Worm (Caenorhabditis elegans) whole organism, L1 larva: Measurements from ENCODE around the gene cpt-4.

Experiments
- C04F5.9 ChIP-seq: sonication (generic microtip); optimal IDR thresholded peaks from 2 replicates; lab custom pipeline; 2016; ENCODE audit warnings: missing genetic modification characterization, missing compliant biosample characterization
- C16A3.4 ChIP-seq: fragments of 150-350 bp; optimal IDR thresholded peaks from 2 replicates; lab custom pipeline; 2014; ENCODE audit warnings: missing biosample characterization, missing genetic modification characterization
- F16B12.6 ChIP-seq: fragments of 150-350 bp; optimal IDR thresholded peaks from 2 replicates; lab custom pipeline; 2014; ENCODE audit warnings: missing biosample characterization, missing genetic modification characterization
- Y116A8C.19 ChIP-seq: sonication (generic microtip); optimal IDR thresholded peaks from 2 replicates; lab custom pipeline; 2016; ENCODE audit warnings: missing compliant biosample characterization, missing genetic modification characterization, borderline replicate concordance
- ama-1 ChIP-seq: fragments of 150-350 bp; optimal IDR thresholded peaks from 2 replicates; lab custom pipeline; 2014
- ceh-8 ChIP-seq: fragments of 200-800 bp; sonication (Bioruptor generic); optimal IDR thresholded peaks from 2 replicates; lab custom pipeline; 2018; ENCODE audit warnings: mild to moderate bottlenecking, missing genetic modification characterization, moderate library complexity, missing compliant biosample characterization
- ceh-88 ChIP-seq: fragments of 200-800 bp; sonication (Bioruptor generic); IDR thresholded peaks from 2 replicates; pipeline ENCODE4 v1.3.6; 2022; ENCODE audit warnings: missing genetic modification characterization, missing compliant biosample characterization
- dpl-1 ChIP-seq, 3 experiments: fragments of 150-350 bp in 2 of 3; sonication (generic microtip) in 1 of 3; optimal IDR thresholded peaks; 2 replicates each; lab custom pipeline; 2014 to 2017; ENCODE audit warnings: missing biosample characterization in 3 of 3, missing genetic modification characterization in 3 of 3, missing genetic modification reagents in 3 of 3
- efl-1 ChIP-seq, 4 experiments: fragments of 150-350 bp; optimal IDR thresholded peaks in 3 of 4; peaks in 1 of 4; 1 replicate in 1 of 4; 2 replicates in 3 of 4; lab custom pipeline; 2014; ENCODE audit warnings: missing biosample characterization in 2 of 4, missing genetic modification characterization in 2 of 4, missing genetic modification reagents in 2 of 4
- efl-3 ChIP-seq: fragments of 200-800 bp; sonication (Bioruptor generic); optimal IDR thresholded peaks from 2 replicates; lab custom pipeline; 2018; ENCODE audit warnings: mild to moderate bottlenecking, missing genetic modification characterization, missing compliant biosample characterization
- elt-2 ChIP-seq: sonication (generic microtip); optimal IDR thresholded peaks from 2 replicates; lab custom pipeline; 2016; ENCODE audit warnings: missing genetic modification characterization, mild to moderate bottlenecking, inconsistent platforms, missing compliant biosample characterization, missing genetic modification reagents
- fkh-10 ChIP-seq: sonication (generic microtip); optimal IDR thresholded peaks from 2 replicates; lab custom pipeline; 2017; ENCODE audit warnings: missing biosample characterization, missing genetic modification reagents, missing genetic modification characterization
- fkh-4 ChIP-seq: sonication (generic microtip); optimal IDR thresholded peaks from 2 replicates; lab custom pipeline; 2016; ENCODE audit warnings: missing compliant biosample characterization, missing genetic modification characterization, borderline replicate concordance
- grh-1 ChIP-seq: fragments of 200-800 bp; sonication (Bioruptor generic); IDR thresholded peaks from 2 replicates; pipeline ENCODE4 v1.3.6; 2022; ENCODE audit warnings: missing genetic modification reagents, missing genetic modification characterization, missing compliant biosample characterization
- hlh-17 ChIP-seq: fragments of 200-800 bp; sonication (Bioruptor generic); optimal IDR thresholded peaks from 2 replicates; lab custom pipeline; 2018; ENCODE audit warnings: missing genetic modification characterization, mild to moderate bottlenecking, missing compliant biosample characterization, moderate library complexity, borderline replicate concordance
- hlh-4 ChIP-seq: sonication (generic microtip); optimal IDR thresholded peaks from 2 replicates; lab custom pipeline; 2016; ENCODE audit warnings: mild to moderate bottlenecking, missing genetic modification characterization, missing compliant biosample characterization
- hpl-2 ChIP-seq: fragments of 150-350 bp; optimal IDR thresholded peaks from 2 replicates; lab custom pipeline; 2014; ENCODE audit warnings: missing biosample characterization, missing genetic modification reagents, missing genetic modification characterization
- irx-1 ChIP-seq: sonication (generic microtip); optimal IDR thresholded peaks from 2 replicates; lab custom pipeline; 2016; ENCODE audit warnings: missing genetic modification characterization, missing compliant biosample characterization
- jun-1 ChIP-seq: fragments of 150-350 bp; optimal IDR thresholded peaks from 2 replicates; lab custom pipeline; 2014; ENCODE audit warnings: missing biosample characterization, missing genetic modification reagents, missing genetic modification characterization
- lin-13 ChIP-seq: fragments of 150-350 bp; optimal IDR thresholded peaks from 2 replicates; lab custom pipeline; 2014; ENCODE audit warnings: missing biosample characterization, missing genetic modification reagents, missing genetic modification characterization
- lin-14 ChIP-seq: fragments of 200-800 bp; sonication (Bioruptor generic); optimal IDR thresholded peaks from 2 replicates; lab custom pipeline; 2018; ENCODE audit warnings: mild to moderate bottlenecking, missing genetic modification characterization, moderate library complexity, missing compliant biosample characterization
- lin-35 ChIP-seq, 2 experiments: fragments of 150-350 bp; optimal IDR thresholded peaks; 2 replicates each; lab custom pipeline; 2014; ENCODE audit warnings: missing biosample characterization in 2 of 2, missing genetic modification characterization in 2 of 2, missing genetic modification reagents in 2 of 2
- lin-39 ChIP-seq: fragments of 150-350 bp; optimal IDR thresholded peaks from 2 replicates; lab custom pipeline; 2014; ENCODE audit warnings: missing biosample characterization, missing genetic modification reagents, missing genetic modification characterization
- lir-3 ChIP-seq: sonication (generic microtip); optimal IDR thresholded peaks from 2 replicates; lab custom pipeline; 2016; ENCODE audit warnings: mild to moderate bottlenecking, missing genetic modification characterization, moderate library complexity, missing compliant biosample characterization; ENCODE audit not compliant: poor library complexity
- lsy-2 ChIP-seq, 2 experiments: fragments of 150-350 bp; optimal IDR thresholded peaks; 2 replicates each; lab custom pipeline; 2014; ENCODE audit warnings: missing biosample characterization in 2 of 2, missing genetic modification characterization in 2 of 2
- mab-9 ChIP-seq: fragments of 200-800 bp; sonication (Bioruptor generic); IDR thresholded peaks from 2 replicates; pipeline ENCODE4 v1.3.6; 2022; ENCODE audit warnings: missing genetic modification reagents, missing genetic modification characterization, missing compliant biosample characterization
- mdl-1 ChIP-seq, 2 experiments: fragments of 150-350 bp; optimal IDR thresholded peaks; 2 replicates each; lab custom pipeline; 2014 to 2017; ENCODE audit warnings: missing biosample characterization in 2 of 2, missing genetic modification characterization in 2 of 2, inconsistent platforms in 1 of 2
- mef-2 ChIP-seq: fragments of 150-350 bp; optimal IDR thresholded peaks from 2 replicates; lab custom pipeline; 2014; ENCODE audit warnings: missing biosample characterization, missing genetic modification characterization
- nhr-11 ChIP-seq: fragments of 150-350 bp; optimal IDR thresholded peaks from 2 replicates; lab custom pipeline; 2014; ENCODE audit warnings: missing biosample characterization, missing genetic modification characterization
- nhr-12 ChIP-seq: sonication (generic microtip); optimal IDR thresholded peaks from 2 replicates; lab custom pipeline; 2017; ENCODE audit warnings: missing biosample characterization, missing genetic modification characterization
- nhr-19 ChIP-seq: fragments of 200-800 bp; sonication (Bioruptor generic); conservative IDR thresholded peaks from 2 replicates; pipeline ENCODE4 v1.3.6; 2022; ENCODE audit warnings: missing genetic modification characterization, missing compliant biosample characterization
- nhr-20 ChIP-seq: sonication (generic microtip); optimal IDR thresholded peaks from 2 replicates; lab custom pipeline; 2016; ENCODE audit warnings: mild to moderate bottlenecking, missing genetic modification characterization, missing compliant biosample characterization
- nhr-237 ChIP-seq: fragments of 150-350 bp; optimal IDR thresholded peaks from 2 replicates; lab custom pipeline; 2014; ENCODE audit warnings: missing biosample characterization, missing genetic modification characterization
- nhr-28 ChIP-seq: fragments of 150-350 bp; optimal IDR thresholded peaks from 2 replicates; lab custom pipeline; 2014; ENCODE audit warnings: missing biosample characterization, missing genetic modification characterization
- nhr-47 ChIP-seq: sonication (generic microtip); optimal IDR thresholded peaks from 2 replicates; lab custom pipeline; 2016; ENCODE audit warnings: mild to moderate bottlenecking, missing genetic modification characterization, moderate library complexity, missing compliant biosample characterization
- nhr-77 ChIP-seq: fragments of 150-350 bp; optimal IDR thresholded peaks from 2 replicates; lab custom pipeline; 2014; ENCODE audit warnings: missing biosample characterization, missing genetic modification characterization
- nhr-84 ChIP-seq: sonication (generic microtip); optimal IDR thresholded peaks from 2 replicates; lab custom pipeline; 2017; ENCODE audit warnings: missing biosample characterization, missing genetic modification characterization
- nhr-85 ChIP-seq: sonication (generic microtip); peaks from one replicate; lab custom pipeline; 2016; ENCODE audit warnings: missing genetic modification characterization, inconsistent platforms, missing compliant biosample characterization
- nhr-90 ChIP-seq: sonication (generic microtip); optimal IDR thresholded peaks from 2 replicates; lab custom pipeline; 2016; ENCODE audit warnings: mild to moderate bottlenecking, missing genetic modification characterization, missing compliant biosample characterization; ENCODE audit not compliant: poor library complexity
- pag-3 ChIP-seq: sonication (generic microtip); optimal IDR thresholded peaks from 2 replicates; lab custom pipeline; 2017; ENCODE audit warnings: missing genetic modification characterization, mild to moderate bottlenecking, missing compliant biosample characterization, antibody characterized with exemption, borderline replicate concordance; ENCODE audit not compliant: insufficient read depth
- pax-3 ChIP-seq: fragments of 200-800 bp; sonication (Bioruptor generic); optimal IDR thresholded peaks from 2 replicates; lab custom pipeline; 2018; ENCODE audit warnings: mild to moderate bottlenecking, missing genetic modification characterization, moderate library complexity, missing compliant biosample characterization
- rnt-1 ChIP-seq: sonication (generic microtip); optimal IDR thresholded peaks from 2 replicates; lab custom pipeline; 2016; ENCODE audit warnings: mild to moderate bottlenecking, missing genetic modification characterization, moderate library complexity, missing compliant biosample characterization
- sox-4 ChIP-seq: sonication (generic microtip); optimal IDR thresholded peaks from 2 replicates; lab custom pipeline; 2016; ENCODE audit warnings: missing genetic modification characterization, missing compliant biosample characterization
- tbx-2 ChIP-seq: sonication (generic microtip); optimal IDR thresholded peaks from 2 replicates; lab custom pipeline; 2016; ENCODE audit warnings: missing genetic modification characterization, missing compliant biosample characterization
- unc-30 ChIP-seq: sonication (generic microtip); optimal IDR thresholded peaks from 2 replicates; lab custom pipeline; 2017; ENCODE audit warnings: missing biosample characterization, missing genetic modification characterization
- unc-62 ChIP-seq: fragments of 150-350 bp; optimal IDR thresholded peaks from 2 replicates; lab custom pipeline; 2014; ENCODE audit warnings: missing biosample characterization, missing genetic modification reagents, missing genetic modification characterization
- unc-86 ChIP-seq: sonication (generic microtip); optimal IDR thresholded peaks from 2 replicates; lab custom pipeline; 2016; ENCODE audit warnings: missing genetic modification characterization, missing compliant biosample characterization
- vab-15 ChIP-seq: sonication (generic microtip); optimal IDR thresholded peaks from 2 replicates; lab custom pipeline; 2017; ENCODE audit warnings: missing genotype, mild to moderate bottlenecking, missing genetic modification characterization, missing compliant biosample characterization
- xbp-1 ChIP-seq: sonication (generic microtip); optimal IDR thresholded peaks from 2 replicates; lab custom pipeline; 2016; ENCODE audit warnings: missing genetic modification characterization, missing compliant biosample characterization
- zip-4 ChIP-seq: fragments of 200-800 bp; sonication (Bioruptor generic); optimal IDR thresholded peaks from 2 replicates; lab custom pipeline; 2018; ENCODE audit warnings: mild to moderate bottlenecking, missing genetic modification characterization, moderate library complexity, missing compliant biosample characterization
- ztf-4 ChIP-seq: fragments of 150-350 bp; optimal IDR thresholded peaks from 2 replicates; lab custom pipeline; 2014; ENCODE audit warnings: missing biosample characterization, missing genetic modification characterization

cpt-4 gene

DNA sequence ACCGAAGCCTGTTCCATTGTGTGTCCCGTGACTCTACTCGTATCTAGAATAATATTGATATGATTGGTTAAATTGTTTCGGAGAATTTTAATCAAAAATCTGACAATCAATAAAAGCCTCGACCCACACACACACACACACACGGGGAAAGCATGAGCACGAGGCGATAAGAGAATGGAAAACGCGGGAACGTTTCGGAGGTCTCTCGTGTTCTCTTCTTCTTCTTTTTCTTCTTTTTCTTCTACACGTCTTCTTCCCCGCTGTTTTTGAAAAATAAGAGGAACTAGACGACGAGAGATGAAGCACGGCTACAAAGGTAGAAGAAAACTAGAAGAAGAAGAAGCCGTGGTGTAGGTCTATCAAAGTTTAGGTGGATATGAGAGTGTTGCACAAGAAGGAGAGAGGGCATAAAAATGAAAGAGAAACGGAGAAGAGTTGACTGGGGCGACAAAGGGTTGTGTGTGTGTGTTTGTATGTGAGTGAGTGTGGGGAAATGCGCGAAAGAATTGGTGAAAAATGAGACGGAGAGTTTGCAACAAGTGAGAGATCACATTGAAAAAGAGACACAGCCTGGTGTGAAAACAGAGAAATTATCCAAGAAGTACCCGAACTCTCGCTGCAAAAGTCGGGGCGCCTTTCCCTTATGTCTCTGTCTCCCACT is 37.4 kb upstream of the cpt-4 start, which contains the start of gene mlk-1:
Gene mlk-1, minus strand, starts transcription at position 51 of the 661 bp plus-strand sequence.
- TF ChIP-seq lin-13 (peak; percentile 8), lin-14 (GFP tag; lab: Kevin White, UChicago) (peak; percentile 96), unc-62 (no peak), lsy-2 (tag; optimal IDR thresholded peaks at IDR 0.05; lab: Kevin White, UChicago) (peak; percentile 39 to 75), nhr-28 (tag; lab: Kevin White, UChicago) (no peak), unc-86 (tag; lab: Kevin White, UChicago) (peak; percentile 65), nhr-77 (tag; lab: Kevin White, UChicago) (peak; percentile 53), fkh-10 (GFP tag; lab: Kevin White, UChicago) (peak; percentile 73), ama-1 (lab: Kevin White, UChicago) (peak; percentile 16), nhr-11 (tag; lab: Kevin White, UChicago) (no peak), lir-3 (peak; percentile 19), lin-39 (tag; lab: Kevin White, UChicago) (no peak), Y116A8C.19 (tag; lab: Kevin White, UChicago) (no peak), elt-2 (peak; percentile 48), nhr-237 (tag; lab: Kevin White, UChicago) (no peak), mef-2 (peak; percentile 24), pax-3 (no peak), nhr-90 (tag; lab: Kevin White, UChicago) (no peak), jun-1 (tag; lab: Kevin White, UChicago) (peak; percentile 36), nhr-85 (tag; lab: Kevin White, UChicago) (peak; percentile 51), C04F5.9 (no peak), irx-1 (no peak), unc-30 (tag; lab: Kevin White, UChicago) (no peak), ceh-8 (GFP tag; lab: Kevin White, UChicago) (peak; percentile 24), zip-4 (no peak), nhr-20 (tag; lab: Kevin White, UChicago) (peak; percentile 44), nhr-84 (tag; lab: Kevin White, UChicago) (no peak), tbx-2 (peak; percentile 58), C16A3.4 (peak; percentile 50), hlh-4 (tag; lab: Kevin White, UChicago) (no peak), nhr-19 (GFP tag; lab: Robert Waterston, UW) (no peak; the same call in 1 of the 2 replicates), efl-1 (optimal IDR thresholded peaks at IDR 0.05; lab: Kevin White, UChicago) (peak; percentile 56 to 68), efl-1 (GFP tag; optimal IDR thresholded peaks at IDR 0.05 in 1 of 2; lab: Kevin White, UChicago) (peak; percentile 37 to 90), mab-9 (GFP tag; lab: Robert Waterston, UW) (no peak), grh-1 (GFP tag; lab: Robert Waterston, UW) (no peak), nhr-47 (tag; lab: Kevin White, UChicago) (peak; percentile 62), sox-4 (no peak), efl-3 (GFP tag; lab: Kevin White, UChicago) (no peak), ceh-88 (GFP tag; lab: Robert Waterston, UW) (no peak), xbp-1 (peak; percentile 10), fkh-4 (tag; lab: Kevin White, UChicago) (no peak), hlh-17 (GFP tag; lab: Kevin White, UChicago) (no peak), F16B12.6 (tag; lab: Kevin White, UChicago) (no peak), rnt-1 (peak; percentile 6), nhr-12 (tag; lab: Kevin White, UChicago) (no peak), ztf-4 (tag; lab: Kevin White, UChicago) (no peak), lin-35 (GFP tag; optimal IDR thresholded peaks at IDR 0.05; lab: Kevin White, UChicago) (peak; percentile 21 to 26), pag-3 (tag; lab: Kevin White, UChicago) (no peak), hpl-2 (GFP tag; lab: Kevin White, UChicago) (no peak), mdl-1 (tag; optimal IDR thresholded peaks at IDR 0.05; lab: Kevin White, UChicago) (no peak), vab-15 (no peak), dpl-1 (GFP tag; optimal IDR thresholded peaks at IDR 0.05; lab: Kevin White, UChicago) (peak in 2 of 3 experiments; percentile 6 to 36)
